In the genomic region with DNA sequence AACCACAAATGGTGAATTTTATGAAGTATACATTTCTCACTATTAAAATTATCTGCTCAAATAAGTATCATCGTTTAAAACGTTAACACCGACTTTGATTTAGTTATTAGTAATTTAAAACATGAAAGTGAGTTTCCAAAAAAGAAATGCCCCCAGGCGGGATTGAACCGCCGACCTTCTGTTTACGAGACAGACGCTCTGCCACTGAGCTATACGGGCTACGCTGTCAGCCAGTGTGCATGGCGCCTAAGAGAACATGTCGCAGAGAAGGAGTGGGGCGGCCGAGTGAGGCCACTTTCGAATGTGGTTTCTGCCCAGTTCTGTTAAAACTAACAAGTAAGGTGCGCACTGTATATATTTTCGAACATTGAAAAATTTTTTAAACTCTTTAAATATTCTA, we compare ENCODE assay signal across 2 worm cellular contexts.
TF ChIP-seq lines count a peak whose summit lies in the region.

No protein-coding gene starts in this region.

TF ChIP-seq in whole organism, L1 larva, 84 proteins besides CTCF, POLR2A, EP300 and RAD21 (continued from another document):
- TF ChIP-seq elt-2 (tag; optimal IDR thresholded peaks at IDR 0.05; lab: Kevin White, UChicago) (peak; percentile 18), lin-15B (tag; optimal IDR thresholded peaks at IDR 0.05; lab: Kevin White, UChicago) (no peak), pax-3 (tag; optimal IDR thresholded peaks at IDR 0.05; lab: Kevin White, UChicago) (no peak), C34B4.2 (tag; optimal IDR thresholded peaks at IDR 0.05; lab: Kevin White, UChicago) (no peak), xbp-1 (tag; optimal IDR thresholded peaks at IDR 0.05; lab: Kevin White, UChicago) (peak; percentile 49), lin-39 (tag; optimal IDR thresholded peaks at IDR 0.05; lab: Kevin White, UChicago) (peak; percentile 0), mab-9 (GFP tag; IDR thresholded peaks at IDR 0.05; lab: Robert Waterston, UW) (no peak), nhr-76 (tag; optimal IDR thresholded peaks at IDR 0.05; lab: Kevin White, UChicago) (no peak), Y116A8C.19 (tag; optimal IDR thresholded peaks at IDR 0.05; lab: Kevin White, UChicago; ENCODE audit: borderline replicate concordance) (no peak)

TF ChIP-seq in whole organism, young adult, 124 proteins besides CTCF, POLR2A, EP300 and RAD21 (continued from another document):
- TF ChIP-seq nfya-1 (tag; optimal IDR thresholded peaks at IDR 0.05; lab: Kevin White, UChicago; ENCODE audit: borderline replicate concordance, insufficient read depth) = no peak
- no peak for TF ChIP-seq pha-4 (tag; optimal IDR thresholded peaks at IDR 0.05; lab: Kevin White, UChicago)
